Fruit fly (Drosophila melanogaster): ENCODE data around the gene CG9777.

CG9777 gene

DNA sequence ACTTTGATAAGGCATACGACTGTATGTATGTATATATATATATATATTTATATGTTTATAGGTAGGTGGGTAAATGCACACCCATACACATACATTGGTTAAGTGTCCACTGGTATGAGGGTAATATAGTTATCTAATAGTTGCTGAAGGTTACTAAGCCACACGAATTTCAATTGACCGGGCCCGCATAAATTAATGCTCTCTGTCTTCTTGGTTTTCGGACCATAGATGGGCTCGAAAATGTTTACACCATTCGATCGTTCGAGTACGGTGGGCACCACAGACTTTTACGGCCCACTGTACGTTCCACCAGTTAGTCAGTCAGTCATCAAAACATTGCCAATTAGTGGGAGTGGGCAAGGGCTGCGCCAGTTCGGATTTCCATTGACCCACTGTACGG is 36.6 kb downstream of the CG9777 start (continued):
- peak; percentile 1 for TF ChIP-seq exex (tag; optimal IDR thresholded peaks at IDR 0.05)
- no peak for TF ChIP-seq org-1 (GFP tag; optimal IDR thresholded peaks at IDR 0.05)
- no peak for TF ChIP-seq ato (GFP tag; IDR thresholded peaks at IDR 0.05; ENCODE audit: partially characterized antibody)
- peak; percentile 57 for TF ChIP-seq gcm (GFP tag; optimal IDR thresholded peaks at IDR 0.05)
- TF ChIP-seq CHES-1-like (GFP tag; optimal IDR thresholded peaks at IDR 0.05), result no peak
- TF ChIP-seq vvl (GFP tag; IDR thresholded peaks at IDR 0.05), result peak; percentile 54; the same call in 1 of the 2 replicates
- no peak for TF ChIP-seq pan (optimal IDR thresholded peaks at IDR 0.05)
- TF ChIP-seq pan (GFP tag; optimal IDR thresholded peaks at IDR 0.05 in 1 of 2, IDR thresholded peaks at IDR 0.05 in 1 of 2), result no peak
- no peak for TF ChIP-seq Scr (GFP tag; IDR thresholded peaks at IDR 0.05; ENCODE audit: partially characterized antibody)
- no peak for TF ChIP-seq dm (GFP tag; optimal IDR thresholded peaks at IDR 0.05)
- TF ChIP-seq lmd (GFP tag; IDR thresholded peaks at IDR 0.05), result no peak
- no peak for TF ChIP-seq CG14441 (GFP tag; IDR thresholded peaks at IDR 0.05)
- TF ChIP-seq HmgZ (tag; optimal IDR thresholded peaks at IDR 0.05), result no peak
- TF ChIP-seq Dip2 (GFP tag; IDR thresholded peaks at IDR 0.05), result no peak
- TF ChIP-seq Neu2 (GFP tag; optimal IDR thresholded peaks at IDR 0.05; ENCODE audit: borderline replicate concordance), result no peak
- TF ChIP-seq row (GFP tag; IDR thresholded peaks at IDR 0.05), result 0 out of 3 replicates have a peak, but pooled peaks have one; percentile 12
- TF ChIP-seq CG1647 (GFP tag; optimal IDR thresholded peaks at IDR 0.05), result no peak
- TF ChIP-seq CG3995 (GFP tag; optimal IDR thresholded peaks at IDR 0.05), result no peak
- no peak for TF ChIP-seq CG10431 (GFP tag; optimal IDR thresholded peaks at IDR 0.05)
- peak; percentile 24 for TF ChIP-seq sug (tag; optimal IDR thresholded peaks at IDR 0.05)
- no peak for TF ChIP-seq CG7963 (GFP tag; IDR thresholded peaks at IDR 0.05; ENCODE audit: partially characterized antibody)
- no peak for TF ChIP-seq tap (tag; optimal IDR thresholded peaks at IDR 0.05)
- TF ChIP-seq her (GFP tag; optimal IDR thresholded peaks at IDR 0.05), result no peak
- peak; percentile 23; the same call in 1 of the 2 replicates for TF ChIP-seq CG32532 (GFP tag; IDR thresholded peaks at IDR 0.05)
- TF ChIP-seq CG12219 (GFP tag; optimal IDR thresholded peaks at IDR 0.05), result no peak
- 0 out of 2 replicates have a peak, but pooled peaks have one; percentile 27 for TF ChIP-seq Xrp1 (GFP tag; IDR thresholded peaks at IDR 0.05)
- TF ChIP-seq CG14050 (GFP tag; IDR thresholded peaks at IDR 0.05), result no peak
- TF ChIP-seq Rfx (GFP tag; IDR thresholded peaks at IDR 0.05), result 0 out of 2 replicates have a peak, but pooled peaks have one; percentile 8
- no peak for TF ChIP-seq Fer1 (GFP tag; optimal IDR thresholded peaks at IDR 0.05)
- TF ChIP-seq ci (GFP tag; IDR thresholded peaks at IDR 0.05), result no peak
- no peak for TF ChIP-seq Ets97D (GFP tag; optimal IDR thresholded peaks at IDR 0.05)
- TF ChIP-seq CG18262 (tag; optimal IDR thresholded peaks at IDR 0.05), result no peak
- TF ChIP-seq Hr39 (optimal IDR thresholded peaks at IDR 0.05), result no peak
- TF ChIP-seq fru (optimal IDR thresholded peaks at IDR 0.05), result no peak
- no peak for TF ChIP-seq onecut (GFP tag; IDR thresholded peaks at IDR 0.05)
- TF ChIP-seq Med (GFP tag), result peak; percentile 27

DNA sequence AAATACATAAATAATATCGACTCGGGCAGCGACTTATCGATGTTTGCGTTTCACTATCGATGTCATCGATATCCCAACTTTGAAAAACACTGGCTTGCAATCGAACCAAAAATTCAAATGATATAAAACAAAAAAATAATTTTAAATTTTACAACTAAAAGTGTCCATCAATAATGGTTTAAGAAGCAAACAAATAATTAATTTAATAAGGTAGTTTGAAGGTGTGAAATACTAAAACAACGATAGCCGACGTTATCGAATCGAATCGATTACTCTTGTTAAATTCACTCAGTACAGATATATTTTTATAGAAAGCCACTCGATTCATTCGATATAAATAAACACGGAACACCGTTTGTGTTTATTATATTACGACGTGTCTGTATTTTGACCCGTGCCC is 38.6 kb downstream of the CG9777 start, which contains the start of the genes SMC3 and Ubc7:
Gene SMC3 (minus strand): TSS at position 22 of the 400 bp plus-strand sequence.
Gene Ubc7 (plus strand): TSS at position 260 of the 400 bp plus-strand sequence.
- peak; percentile 94 for TF ChIP-seq Dll (GFP tag; IDR thresholded peaks at IDR 0.05; ENCODE audit: partially characterized antibody)
- peak; percentile 85 for TF ChIP-seq BEAF-32 (GFP tag; optimal IDR thresholded peaks at IDR 0.05)
- peak; percentile 16 for TF ChIP-seq nmo (GFP tag; optimal IDR thresholded peaks at IDR 0.05)
- peak in 1 of 2 experiments; percentile 14 for TF ChIP-seq Pdp1 (GFP tag; optimal IDR thresholded peaks at IDR 0.05)
- peak; percentile 95 for TF ChIP-seq hb (GFP tag; IDR thresholded peaks at IDR 0.05; ENCODE audit: partially characterized antibody)
- no peak for TF ChIP-seq CG17802 (tag; optimal IDR thresholded peaks at IDR 0.05)
- peak; percentile 91 for TF ChIP-seq tna (GFP tag; IDR thresholded peaks at IDR 0.05; ENCODE audit: partially characterized antibody)
- peak; percentile 92 for TF ChIP-seq sna (GFP tag; IDR thresholded peaks at IDR 0.05; ENCODE audit: partially characterized antibody)
- TF ChIP-seq CG11560 (tag; IDR thresholded peaks at IDR 0.05), result peak; percentile 97
- no peak for TF ChIP-seq CG17612 (GFP tag; IDR thresholded peaks at IDR 0.05)
- TF ChIP-seq CG8290 (GFP tag; optimal IDR thresholded peaks at IDR 0.05), result peak; percentile 53
- TF ChIP-seq CG8290 (tag; optimal IDR thresholded peaks at IDR 0.05), result no peak
- peak; percentile 29; the same call in 1 of the 2 replicates for TF ChIP-seq E2f2 (GFP tag; IDR thresholded peaks at IDR 0.05)
- no peak for TF ChIP-seq toy (GFP tag; IDR thresholded peaks at IDR 0.05)
- peak; percentile 93 for TF ChIP-seq CG13287 (GFP tag; IDR thresholded peaks at IDR 0.05; ENCODE audit: partially characterized antibody)
- TF ChIP-seq CG33557 (GFP tag; optimal IDR thresholded peaks at IDR 0.05), result no peak
- TF ChIP-seq CG12155 (GFP tag; optimal IDR thresholded peaks at IDR 0.05), result peak; percentile 29
- TF ChIP-seq CoRest (tag; optimal IDR thresholded peaks at IDR 0.05), result peak; percentile 11
